Fruit fly (Drosophila melanogaster) whole organism, wandering third instar larva: ENCODE data around the gene Zmynd10.

Source experiments
- HLH106 ChIP-seq: fragments of 200-800 bp; optimal IDR thresholded peaks from 3 replicates; lab custom pipeline; 2019; ENCODE audit warnings: missing biosample characterization, mild to moderate bottlenecking, missing genetic modification characterization, moderate library complexity
- Hnf4 ChIP-seq: fragments of 200-800 bp; sonication (Bioruptor generic); optimal IDR thresholded peaks from 2 replicates; lab custom pipeline; 2016; ENCODE audit warnings: missing biosample characterization, mild to moderate bottlenecking, missing genetic modification characterization
- Vsx2 ChIP-seq: fragments of 200-300, 225-300 bp; sonication (Bioruptor generic); optimal IDR thresholded peaks from 2 replicates; lab custom pipeline; 2018; ENCODE audit warnings: missing biosample characterization, missing genetic modification characterization; ENCODE audit not compliant: partially characterized antibody
- h ChIP-seq: fragments of 200-800 bp; sonication (Bioruptor generic); optimal IDR thresholded peaks from 3 replicates; lab custom pipeline; 2016; ENCODE audit warnings: missing biosample characterization, mild to moderate bottlenecking, missing genetic modification characterization
- psq ChIP-seq: fragments of 200-800 bp; sonication (Bioruptor generic); optimal IDR thresholded peaks from 3 replicates; lab custom pipeline; 2017; ENCODE audit warnings: missing biosample characterization, mild to moderate bottlenecking, missing genetic modification characterization, moderate library complexity

DNA sequence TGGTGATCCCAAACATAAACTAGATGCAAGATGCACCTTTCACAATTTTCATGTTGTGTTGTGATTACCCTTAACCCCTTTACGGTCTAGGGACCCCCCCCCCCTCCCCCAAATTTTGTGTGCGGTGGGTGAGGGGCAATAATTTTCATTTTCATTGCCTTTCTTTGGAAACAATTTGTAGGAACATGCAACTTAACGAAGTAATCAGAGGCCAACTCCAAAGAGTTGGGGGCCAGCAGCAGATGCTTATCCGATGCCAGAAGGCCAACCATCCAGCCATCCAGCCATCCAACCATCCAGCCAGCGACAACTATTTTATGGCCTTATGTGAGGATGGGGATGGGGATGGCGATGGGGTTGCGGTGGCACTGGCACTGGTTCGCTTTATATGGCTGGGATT lies 38.7 kb upstream of the Zmynd10 start:
- TF ChIP-seq Hnf4 (GFP tag; lab: Kevin White, UChicago) (no peak), h (GFP tag; lab: Kevin White, UChicago) (no peak), psq (GFP tag; lab: Kevin White, UChicago) (no peak), Vsx2 (GFP tag; lab: Kevin White, UChicago) (no peak), HLH106 (tag; lab: Kevin White, UChicago) (no peak)
